Worm (Caenorhabditis elegans) whole organism, L4 larva: Measurements from ENCODE around the gene C32C4.16.

Experiments used
- D1046.2 ChIP-seq: fragments of 200-800 bp; sonication (Bioruptor generic); IDR thresholded peaks from 2 replicates; pipeline ENCODE4 v1.3.6; 2022; ENCODE audit warnings: missing genetic modification characterization, missing compliant biosample characterization
- F49E8.2 ChIP-seq: sonication (generic microtip); optimal IDR thresholded peaks from 2 replicates; lab custom pipeline; 2016; ENCODE audit warnings: missing compliant biosample characterization, mild to moderate bottlenecking, missing genetic modification characterization, borderline replicate concordance
- R02D3.7 ChIP-seq: fragments of 150-350 bp; sonication (generic microtip); optimal IDR thresholded peaks from 3 replicates; lab custom pipeline; 2014; ENCODE audit warnings: missing biosample characterization, missing genetic modification characterization
- T26A8.4 ChIP-seq: fragments of 200-800 bp; sonication (Bioruptor generic); IDR thresholded peaks from 2 replicates; pipeline ENCODE4 v1.3.6; 2022; ENCODE audit warnings: missing genetic modification characterization, missing compliant biosample characterization
- Y48G9A.11 ChIP-seq: fragments of 200-800 bp; sonication (Bioruptor generic); IDR thresholded peaks from 2 replicates; pipeline ENCODE4 v1.3.6; 2022; ENCODE audit warnings: missing genetic modification reagents, missing genetic modification characterization, missing compliant biosample characterization
- aha-1 ChIP-seq: fragments of 150-350 bp; peaks from one replicate; lab custom pipeline; 2014; ENCODE audit warnings: missing biosample characterization, missing genetic modification characterization
- ama-1 ChIP-seq: fragments of 150-350 bp; optimal IDR thresholded peaks from 2 replicates; lab custom pipeline; 2014; ENCODE audit warnings: inconsistent platforms, mixed read lengths
- attf-4 ChIP-seq: sonication (generic microtip); optimal IDR thresholded peaks from 3 replicates; lab custom pipeline; 2017; ENCODE audit warnings: missing biosample characterization, missing genetic modification characterization
- ceh-28 ChIP-seq: fragments of 150-350 bp; optimal IDR thresholded peaks from 2 replicates; lab custom pipeline; 2014; ENCODE audit warnings: missing biosample characterization, missing genetic modification reagents, missing genetic modification characterization
- ceh-32 ChIP-seq: sonication (generic microtip); optimal IDR thresholded peaks from 2 replicates; lab custom pipeline; 2016; ENCODE audit warnings: mild to moderate bottlenecking, missing genetic modification characterization, missing compliant biosample characterization; ENCODE audit not compliant: poor library complexity
- ceh-44 ChIP-seq: fragments of 200-800 bp; sonication (Bioruptor generic); IDR thresholded peaks from 2 replicates; pipeline ENCODE4 v1.3.6; 2022; ENCODE audit warnings: missing genetic modification reagents, missing genetic modification characterization, missing compliant biosample characterization
- ceh-62 ChIP-seq: sonication (generic microtip); optimal IDR thresholded peaks from 2 replicates; lab custom pipeline; 2017; ENCODE audit warnings: missing biosample characterization, missing genetic modification characterization
- cey-2 ChIP-seq: sonication (generic microtip); optimal IDR thresholded peaks from 3 replicates; lab custom pipeline; 2017; ENCODE audit warnings: missing genetic modification characterization, mild to moderate bottlenecking, missing compliant biosample characterization, antibody characterized with exemption, borderline replicate concordance; ENCODE audit not compliant: insufficient read depth
- dmd-6 ChIP-seq: fragments of 200-800 bp; sonication (Bioruptor generic); IDR thresholded peaks from 2 replicates; pipeline ENCODE4 v1.3.6; 2022; ENCODE audit warnings: missing genetic modification reagents, missing genetic modification characterization, missing compliant biosample characterization
- dmd-9 ChIP-seq: fragments of 200-800 bp; sonication (Bioruptor generic); IDR thresholded peaks from 2 replicates; pipeline ENCODE4 v1.3.6; 2022; ENCODE audit warnings: missing genetic modification reagents, missing genetic modification characterization, missing compliant biosample characterization
- dpl-1 ChIP-seq: fragments of 150-350 bp; optimal IDR thresholded peaks from 2 replicates; lab custom pipeline; 2014; ENCODE audit warnings: missing biosample characterization, missing genetic modification reagents, missing genetic modification characterization
- egl-43 ChIP-seq: fragments of 200-800 bp; sonication (Bioruptor generic); IDR thresholded peaks from 2 replicates; pipeline ENCODE4 v1.3.6; 2022; ENCODE audit warnings: missing genetic modification reagents, missing genetic modification characterization, missing compliant biosample characterization
- hmg-1.1 ChIP-seq: fragments of 200-800 bp; sonication (Bioruptor generic); IDR thresholded peaks from 2 replicates; pipeline ENCODE4 v1.3.6; 2022; ENCODE audit warnings: missing genetic modification reagents, missing genetic modification characterization, missing compliant biosample characterization
- lin-29 ChIP-seq: fragments of 200-800 bp; sonication (Bioruptor generic); IDR thresholded peaks from 2 replicates; pipeline ENCODE4 v1.3.6; 2022; ENCODE audit warnings: missing genetic modification reagents, missing genetic modification characterization, missing compliant biosample characterization
- lin-39 ChIP-seq: fragments of 150-350 bp; optimal IDR thresholded peaks from 2 replicates; lab custom pipeline; 2014; ENCODE audit warnings: missing biosample characterization, missing genetic modification reagents, missing genetic modification characterization
- lsy-2 ChIP-seq, 2 experiments: fragments of 150-350 bp in 1 of 2; sonication (generic microtip) in 1 of 2; optimal IDR thresholded peaks; 2 replicates each; lab custom pipeline; 2014 to 2017; ENCODE audit warnings: missing biosample characterization in 2 of 2, missing genetic modification characterization in 2 of 2
- madf-9 ChIP-seq: fragments of 200-800 bp; sonication (Bioruptor generic); conservative IDR thresholded peaks from 2 replicates; pipeline ENCODE4 v1.3.6; 2022; ENCODE audit warnings: missing genetic modification reagents, missing genetic modification characterization, missing compliant biosample characterization
- mdl-1 ChIP-seq, 2 experiments: fragments of 150-350 bp in 1 of 2; sonication (generic microtip) in 1 of 2; optimal IDR thresholded peaks; 2 replicates each; lab custom pipeline; 2014 to 2017; ENCODE audit warnings: missing biosample characterization in 2 of 2, missing genetic modification characterization in 2 of 2
- nhr-25 ChIP-seq: sonication (generic microtip); optimal IDR thresholded peaks from 2 replicates; lab custom pipeline; 2017; ENCODE audit warnings: missing genetic modification characterization, mild to moderate bottlenecking, missing compliant biosample characterization, antibody characterized with exemption, moderate library complexity, borderline replicate concordance; ENCODE audit not compliant: insufficient read depth
- nhr-28 ChIP-seq: fragments of 150-350 bp; optimal IDR thresholded peaks from 2 replicates; lab custom pipeline; 2014; ENCODE audit warnings: missing biosample characterization, missing genetic modification characterization
- nhr-48 ChIP-seq: sonication (generic microtip); optimal IDR thresholded peaks from 2 replicates; lab custom pipeline; 2016; ENCODE audit warnings: mild to moderate bottlenecking, missing genetic modification characterization, missing compliant biosample characterization
- nhr-76 ChIP-seq: fragments of 150-350 bp; optimal IDR thresholded peaks from 2 replicates; lab custom pipeline; 2014; ENCODE audit warnings: missing biosample characterization, missing genetic modification characterization
- nhr-77 ChIP-seq: fragments of 150-350 bp; optimal IDR thresholded peaks from 2 replicates; lab custom pipeline; 2014; ENCODE audit warnings: missing biosample characterization, missing genetic modification characterization
- php-3 ChIP-seq: fragments of 200-800 bp; sonication (Bioruptor generic); IDR thresholded peaks from 2 replicates; pipeline ENCODE4 v1.3.6; 2022; ENCODE audit warnings: missing genetic modification reagents, missing genetic modification characterization, missing compliant biosample characterization
- pqm-1 ChIP-seq: sonication (generic microtip); optimal IDR thresholded peaks from 2 replicates; lab custom pipeline; 2017; ENCODE audit warnings: missing biosample characterization, missing genetic modification characterization
- rbr-2 ChIP-seq: sonication (generic microtip); optimal IDR thresholded peaks from 2 replicates; lab custom pipeline; 2016; ENCODE audit warnings: missing genotype, missing genetic modification characterization, missing compliant biosample characterization
- saeg-2 ChIP-seq: fragments of 200-800 bp; sonication (Bioruptor generic); IDR thresholded peaks from 2 replicates; pipeline ENCODE4 v1.3.6; 2022; ENCODE audit warnings: missing genetic modification reagents, missing genetic modification characterization, missing compliant biosample characterization
- set-16 ChIP-seq: fragments of 200-800 bp; sonication (Bioruptor generic); IDR thresholded peaks from 2 replicates; pipeline ENCODE4 v1.3.6; 2022; ENCODE audit warnings: missing genetic modification reagents, missing genetic modification characterization, missing compliant biosample characterization
- snpc-1.2 ChIP-seq: fragments of 200-800 bp; sonication (Bioruptor generic); IDR thresholded peaks from 2 replicates; pipeline ENCODE4 v1.3.6; 2022; ENCODE audit warnings: missing genetic modification reagents, missing genetic modification characterization, missing compliant biosample characterization
- snpc-4 ChIP-seq: fragments of 150-350 bp; optimal IDR thresholded peaks from 2 replicates; lab custom pipeline; 2014; ENCODE audit warnings: missing biosample characterization, missing genetic modification characterization
- unc-39 ChIP-seq: sonication (generic microtip); optimal IDR thresholded peaks from 2 replicates; lab custom pipeline; 2017; ENCODE audit warnings: missing biosample characterization, missing genetic modification characterization
- zag-1 ChIP-seq: fragments of 150-350 bp; optimal IDR thresholded peaks from 2 replicates; lab custom pipeline; 2014; ENCODE audit warnings: missing biosample characterization, missing genetic modification characterization
- zfp-3 ChIP-seq: fragments of 200-800 bp; sonication (Bioruptor generic); conservative IDR thresholded peaks from 2 replicates; pipeline ENCODE4 v1.3.6; 2022; ENCODE audit warnings: missing genetic modification reagents, missing genetic modification characterization, missing compliant biosample characterization
- ztf-7 ChIP-seq: fragments of 150-350 bp; optimal IDR thresholded peaks from 2 replicates; lab custom pipeline; 2014; ENCODE audit warnings: missing biosample characterization, missing genetic modification characterization

Gene C32C4.16

DNA sequence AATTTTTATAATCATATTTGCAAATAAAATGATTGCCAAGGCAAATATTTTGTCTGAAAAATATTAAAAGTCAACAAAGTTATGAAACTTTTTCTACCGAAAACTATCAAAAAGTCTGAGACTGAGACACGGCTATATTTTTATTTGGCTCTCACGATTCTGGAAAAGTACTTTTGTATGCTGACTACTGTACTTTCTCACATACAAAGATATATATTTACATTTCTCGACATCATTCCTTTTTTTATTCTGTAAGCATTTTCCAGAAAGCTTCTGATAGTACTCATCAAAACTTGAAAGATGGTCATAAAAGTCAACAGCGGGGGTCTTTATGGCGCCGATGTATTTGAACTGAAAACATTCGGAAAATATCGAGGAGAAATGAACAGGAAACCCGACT, 785 bp downstream of the C32C4.16 start, which contains the start of gene aqp-6:
Gene aqp-6, plus strand, starts transcription at position 301 of the 400 bp plus-strand sequence.
- TF ChIP-seq ztf-7 (tag; lab: Kevin White, UChicago), result no peak
- TF ChIP-seq ama-1 (lab: Kevin White, UChicago), result no peak
- TF ChIP-seq dmd-6, result no peak
- no peak for TF ChIP-seq cey-2 (tag; lab: Kevin White, UChicago)
- TF ChIP-seq snpc-1.2, result no peak
- TF ChIP-seq ceh-44, result no peak
- TF ChIP-seq Y48G9A.11 (GFP tag; lab: Robert Waterston, UW), result no peak
- TF ChIP-seq zag-1, result no peak
- no peak for TF ChIP-seq snpc-4
- no peak for TF ChIP-seq T26A8.4 (GFP tag; lab: Robert Waterston, UW)
- TF ChIP-seq F49E8.2, result no peak
- TF ChIP-seq ceh-28, result no peak
- no peak for TF ChIP-seq nhr-76 (tag; lab: Kevin White, UChicago)
- no peak for TF ChIP-seq saeg-2 (GFP tag; lab: Robert Waterston, UW)

DNA sequence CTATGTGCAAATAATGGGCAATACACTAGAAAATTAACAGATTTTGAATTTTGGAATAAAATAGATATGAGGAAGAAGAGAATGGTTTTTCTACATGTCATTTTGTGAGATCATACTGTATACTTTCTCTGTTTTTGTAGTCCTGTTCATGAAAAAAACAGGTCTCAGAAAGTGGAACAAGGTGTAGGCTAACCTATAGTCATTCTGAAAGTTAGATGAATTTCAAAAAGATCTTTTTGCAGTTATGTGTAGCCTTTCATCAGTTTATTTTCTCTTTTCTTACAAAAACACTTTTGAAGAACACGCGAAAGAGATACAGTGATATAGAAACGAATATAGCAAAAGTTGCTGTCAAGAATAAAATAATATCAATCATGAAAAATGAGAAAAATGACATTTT, 6.8 kb downstream of the C32C4.16 start, which contains the start of gene ugt-35:
Gene ugt-35, minus strand, starts transcription at position 101 of the 400 bp plus-strand sequence.
- TF ChIP-seq lin-29 (GFP tag; lab: Robert Waterston, UW) (no peak), madf-9 (GFP tag; lab: Robert Waterston, UW) (no peak), ceh-32 (no peak), ceh-62 (tag; lab: Kevin White, UChicago) (no peak), lsy-2 (tag; optimal IDR thresholded peaks at IDR 0.05; lab: Kevin White, UChicago) (no peak), dmd-9 (no peak), lin-39 (tag; lab: Kevin White, UChicago) (no peak), zag-1 (no peak), set-16 (GFP tag; lab: Robert Waterston, UW) (no peak), egl-43 (no peak), ztf-7 (tag; lab: Kevin White, UChicago) (no peak), nhr-48 (tag; lab: Kevin White, UChicago) (no peak), ama-1 (lab: Kevin White, UChicago) (no peak), php-3 (no peak), R02D3.7 (tag; lab: Kevin White, UChicago) (no peak), cey-2 (tag; lab: Kevin White, UChicago) (no peak), zfp-3 (no peak), hmg-1.1 (GFP tag; lab: Robert Waterston, UW) (no peak), aha-1 (tag; lab: Kevin White, UChicago) (no peak), nhr-25 (tag; lab: Kevin White, UChicago) (no peak)

DNA sequence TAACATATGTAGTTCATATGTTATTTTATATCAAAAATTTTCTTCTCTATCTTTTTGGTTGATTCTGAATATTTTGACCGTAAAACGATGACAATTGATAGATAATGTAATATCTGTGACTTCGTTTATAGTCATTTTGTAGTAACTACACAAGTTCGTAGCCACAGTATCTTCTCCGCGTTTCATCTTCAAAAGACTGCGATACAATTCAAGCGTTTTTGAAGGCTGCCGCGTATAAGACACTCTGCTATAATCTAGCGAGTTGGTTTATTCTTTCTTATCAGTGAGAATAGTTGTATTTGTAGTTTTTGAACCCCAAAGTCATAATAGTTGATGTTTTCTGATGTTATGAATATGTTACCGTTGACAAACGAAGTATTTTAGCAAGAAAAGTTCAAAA, 9.6 kb downstream of the C32C4.16 start, which contains the start of gene ugt-34:
Gene ugt-34, minus strand, starts transcription at position 21 of the 400 bp plus-strand sequence.
- TF ChIP-seq unc-39 (tag; lab: Kevin White, UChicago) (no peak), nhr-28 (peak; percentile 99), pqm-1 (peak; percentile 9), snpc-4 (no peak), mdl-1 (tag; optimal IDR thresholded peaks at IDR 0.05; lab: Kevin White, UChicago) (no peak), rbr-2 (tag; lab: Kevin White, UChicago) (no peak), nhr-77 (tag; lab: Kevin White, UChicago) (no peak), aha-1 (tag; lab: Kevin White, UChicago) (no peak), attf-4 (tag; lab: Kevin White, UChicago) (no peak)
- TF ChIP-seq, all 104 proteins: peak for 2

DNA sequence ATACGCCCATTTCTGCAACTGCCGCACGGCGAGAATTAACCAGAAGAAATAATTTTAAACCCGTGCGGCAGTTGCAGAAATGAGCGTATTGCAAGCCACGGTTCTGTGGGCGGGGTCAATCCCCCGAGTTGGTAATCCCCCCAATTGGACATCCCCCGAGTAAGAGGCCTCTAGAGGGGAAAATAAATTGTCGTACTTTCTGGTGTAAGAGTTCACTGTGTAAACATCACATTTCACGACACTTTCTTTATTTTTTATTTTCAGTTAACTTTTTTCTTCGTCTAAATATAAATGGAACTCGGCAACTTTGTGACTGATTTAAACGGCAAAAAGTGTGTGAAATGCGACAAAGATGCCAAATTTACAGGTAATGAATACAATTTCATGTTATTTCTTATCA, 10.6 kb downstream of the C32C4.16 start, which contains the start of gene tut-2:
Gene tut-2, plus strand, starts transcription at position 277 of the 400 bp plus-strand sequence.
- TF ChIP-seq D1046.2 (GFP tag; lab: Robert Waterston, UW) (no peak), dpl-1 (GFP tag; lab: Kevin White, UChicago) (peak; percentile 22)
